Worm (Caenorhabditis elegans) whole organism, young adult: Measurements from ENCODE around the gene lgc-47.

Experiments
- F10E7.11 ChIP-seq: sonication (generic microtip); optimal IDR thresholded peaks from 2 replicates; lab custom pipeline; 2017; ENCODE audit warnings: mild to moderate bottlenecking, missing genetic modification characterization, moderate library complexity, missing compliant biosample characterization
- ZK185.1 ChIP-seq: sonication (generic microtip); optimal IDR thresholded peaks from 2 replicates; lab custom pipeline; 2016; ENCODE audit warnings: mild to moderate bottlenecking, missing genetic modification characterization, missing compliant biosample characterization; ENCODE audit not compliant: poor library complexity, severe bottlenecking
- ama-1 ChIP-seq, 3 experiments: fragments of 150-350 bp in 1 of 3; sonication (generic microtip) in 2 of 3; optimal IDR thresholded peaks; 2 replicates each; lab custom pipeline; 2014 to 2018; ENCODE audit warnings: missing biosample characterization in 2 of 3, missing genetic modification characterization in 2 of 3, missing genetic modification reagents in 2 of 3
- bed-2 ChIP-seq: fragments of 200-800 bp; sonication (Bioruptor generic); IDR thresholded peaks from 2 replicates; pipeline ENCODE4 v1.3.6; 2022; ENCODE audit warnings: missing genetic modification reagents, missing genetic modification characterization, missing compliant biosample characterization
- dpff-1 ChIP-seq: sonication (generic microtip); optimal IDR thresholded peaks from 2 replicates; lab custom pipeline; 2017; ENCODE audit warnings: mild to moderate bottlenecking, missing genetic modification characterization, missing compliant biosample characterization
- let-607 ChIP-seq, 2 experiments: fragments of 200-800 bp in 1 of 2; sonication (Bioruptor generic) in 1 of 2; sonication (generic microtip) in 1 of 2; optimal IDR thresholded peaks; 2 replicates each; lab custom pipeline; 2016 to 2018; ENCODE audit warnings: mild to moderate bottlenecking in 2 of 2, missing compliant biosample characterization in 2 of 2, missing genetic modification characterization in 2 of 2, moderate library complexity in 2 of 2, missing genotype in 1 of 2
- unc-62 ChIP-seq: fragments of 150-350 bp; optimal IDR thresholded peaks from 2 replicates; lab custom pipeline; 2014; ENCODE audit warnings: missing biosample characterization, missing genetic modification reagents, missing genetic modification characterization
- ztf-28 ChIP-seq: fragments of 200-800 bp; sonication (Bioruptor generic); IDR thresholded peaks from 2 replicates; pipeline ENCODE4 v1.3.6; 2022; ENCODE audit warnings: missing genetic modification reagents, missing genetic modification characterization, missing compliant biosample characterization

DNA sequence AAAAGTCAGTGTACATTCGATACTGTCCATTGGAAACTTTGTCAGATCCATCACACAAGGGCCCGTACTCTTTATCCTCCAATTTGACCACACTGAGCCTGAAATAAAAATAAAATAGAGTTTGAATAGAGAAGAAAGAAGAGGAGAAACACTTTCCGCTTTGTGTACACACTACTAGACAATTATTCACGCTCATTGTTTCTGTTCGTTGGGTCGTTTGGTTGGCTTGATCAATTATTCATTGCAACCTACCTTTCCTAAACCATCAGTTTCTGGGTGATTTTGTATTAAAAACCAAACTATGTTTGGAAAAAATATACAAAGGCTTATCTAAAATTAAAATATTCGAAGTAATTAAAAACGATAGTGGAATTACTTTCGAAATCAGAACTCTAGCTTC is 2.7 kb downstream of the lgc-47 start:
- no peak for TF ChIP-seq ZK185.1 (tag; lab: Kevin White, UChicago)
- TF ChIP-seq let-607 (tag; optimal IDR thresholded peaks at IDR 0.05; lab: Kevin White, UChicago): no peak
- no peak for TF ChIP-seq F10E7.11 (tag; lab: Kevin White, UChicago)
- no peak for TF ChIP-seq unc-62 (GFP tag; lab: Kevin White, UChicago)
- TF ChIP-seq ama-1 (optimal IDR thresholded peaks at IDR 0.05; lab: Kevin White, UChicago): no peak
- TF ChIP-seq ama-1 (GFP tag; optimal IDR thresholded peaks at IDR 0.05; lab: Kevin White, UChicago): no peak
- no peak for TF ChIP-seq dpff-1 (tag; lab: Kevin White, UChicago)
- TF ChIP-seq ztf-28 (GFP tag; lab: Robert Waterston, UW): no peak
- no peak for TF ChIP-seq bed-2 (GFP tag; lab: Robert Waterston, UW)
